Fruit fly (Drosophila melanogaster) whole organism, pupa: ENCODE results near the gene Vm26Ac.

Experiments used
- CG10348 ChIP-seq: fragments of 200-800 bp; sonication (Bioruptor generic); IDR thresholded peaks from 2 replicates; pipeline ENCODE4 v1.3.6; 2022; ENCODE audit warnings: missing biosample characterization, missing genetic modification characterization
- CG15710 ChIP-seq: fragments of 200-800 bp; sonication (Bioruptor generic); optimal IDR thresholded peaks from 2 replicates; lab custom pipeline; 2018; ENCODE audit warnings: missing biosample characterization, mild to moderate bottlenecking, missing genetic modification characterization, moderate library complexity
- CG17806 ChIP-seq: fragments of 200-800 bp; sonication (Bioruptor generic); optimal IDR thresholded peaks from 2 replicates; lab custom pipeline; 2018; ENCODE audit warnings: missing biosample characterization, mild to moderate bottlenecking, missing genetic modification characterization, moderate library complexity
- EcR ChIP-seq: fragments of 200-800 bp; sonication (Bioruptor generic); optimal IDR thresholded peaks from 3 replicates; lab custom pipeline; 2019; ENCODE audit warnings: missing biosample characterization, missing genetic modification characterization, mild to moderate bottlenecking, moderate library complexity, missing genetic modification reagents
- Pif1B ChIP-seq: fragments of 200-800 bp; sonication (Bioruptor generic); optimal IDR thresholded peaks from 3 replicates; lab custom pipeline; 2016; ENCODE audit warnings: missing biosample characterization, missing genetic modification characterization
- Snoo ChIP-seq: fragments of 200-800 bp; sonication (Bioruptor generic); optimal IDR thresholded peaks from 3 replicates; lab custom pipeline; 2017; ENCODE audit warnings: missing biosample characterization, mild to moderate bottlenecking, missing genetic modification characterization, inconsistent platforms
- gl ChIP-seq: fragments of 200-800 bp; sonication (Bioruptor generic); optimal IDR thresholded peaks from 2 replicates; lab custom pipeline; 2018; ENCODE audit warnings: missing biosample characterization, mild to moderate bottlenecking, missing genetic modification characterization

- TF ChIP-seq EcR (GFP tag; lab: Kevin White, UChicago): no peak
- no peak for TF ChIP-seq Pif1B (GFP tag; lab: Kevin White, UChicago)
- no peak for TF ChIP-seq gl (tag; lab: Kevin White, UChicago)
- no peak for TF ChIP-seq CG10348 (GFP tag; lab: Robert Waterston, UW)
- no peak for TF ChIP-seq CG17806 (tag; lab: Kevin White, UChicago)
- no peak for TF ChIP-seq Snoo (tag; lab: Kevin White, UChicago)
- no peak for TF ChIP-seq CG15710 (tag; lab: Kevin White, UChicago)
Observed at dm6 chr2L:5925164-5925563, 33.3 kb downstream of the Vm26Ac start.
